Worm (Caenorhabditis elegans) whole organism, mixed stage, embryonic: ENCODE results near the gene asna-1.

Experiments used
- M03D4.4 ChIP-seq: sonication (generic microtip); optimal IDR thresholded peaks from 2 replicates; lab custom pipeline; 2017; ENCODE audit warnings: mild to moderate bottlenecking, missing genetic modification characterization, missing compliant biosample characterization
- bed-3 ChIP-seq: fragments of 200-800 bp; sonication (Bioruptor generic); optimal IDR thresholded peaks from 3 replicates; lab custom pipeline; 2018; ENCODE audit warnings: mild to moderate bottlenecking, missing genetic modification characterization, moderate library complexity, missing compliant biosample characterization
- blmp-1 ChIP-seq: fragments of 150-350 bp; optimal IDR thresholded peaks from 2 replicates; lab custom pipeline; 2014; ENCODE audit warnings: missing biosample characterization, missing genetic modification characterization
- ceh-39 ChIP-seq: fragments of 150-350 bp; optimal IDR thresholded peaks from 2 replicates; lab custom pipeline; 2014; ENCODE audit warnings: missing biosample characterization, missing genetic modification characterization
- ceh-43 ChIP-seq: fragments of 200-800 bp; sonication (Bioruptor generic); optimal IDR thresholded peaks from 2 replicates; lab custom pipeline; 2018; ENCODE audit warnings: mild to moderate bottlenecking, missing genetic modification characterization, moderate library complexity, missing compliant biosample characterization
- ceh-83 ChIP-seq: fragments of 200-800 bp; sonication (Bioruptor generic); optimal IDR thresholded peaks from 2 replicates; lab custom pipeline; 2018; ENCODE audit warnings: mild to moderate bottlenecking, missing genetic modification characterization, missing compliant biosample characterization
- ces-1 ChIP-seq: fragments of 150-350 bp; optimal IDR thresholded peaks from 2 replicates; lab custom pipeline; 2014; ENCODE audit warnings: missing biosample characterization, missing genetic modification reagents, missing genetic modification characterization
- cnd-1 ChIP-seq: fragments of 200-800 bp; sonication (Bioruptor generic); optimal IDR thresholded peaks from 2 replicates; lab custom pipeline; 2018; ENCODE audit warnings: mild to moderate bottlenecking, missing genetic modification characterization, missing compliant biosample characterization
- drap-1 ChIP-seq: fragments of 200-800 bp; sonication (Bioruptor generic); optimal IDR thresholded peaks from 3 replicates; lab custom pipeline; 2018; ENCODE audit warnings: mild to moderate bottlenecking, missing genetic modification characterization, missing compliant biosample characterization
- elt-1 ChIP-seq: sonication (generic microtip); optimal IDR thresholded peaks from 2 replicates; lab custom pipeline; 2017; ENCODE audit warnings: missing genetic modification characterization, mild to moderate bottlenecking, missing compliant biosample characterization, antibody characterized with exemption, moderate library complexity, borderline replicate concordance; ENCODE audit not compliant: insufficient read depth
- elt-3 ChIP-seq: fragments of 150-350 bp; optimal IDR thresholded peaks from 2 replicates; lab custom pipeline; 2014; ENCODE audit warnings: missing biosample characterization, missing genetic modification characterization
- flh-1 ChIP-seq: fragments of 200-800 bp; sonication (Bioruptor generic); optimal IDR thresholded peaks from 2 replicates; lab custom pipeline; 2018; ENCODE audit warnings: mild to moderate bottlenecking, missing genetic modification characterization, moderate library complexity, missing compliant biosample characterization
- ham-2 ChIP-seq: fragments of 200-800 bp; sonication (Bioruptor generic); optimal IDR thresholded peaks from 2 replicates; lab custom pipeline; 2018; ENCODE audit warnings: mild to moderate bottlenecking, missing genetic modification characterization, missing compliant biosample characterization
- hlh-1 ChIP-seq: fragments of 150-350 bp; optimal IDR thresholded peaks from 2 replicates; lab custom pipeline; 2014; ENCODE audit warnings: missing biosample characterization, missing genetic modification reagents, missing genetic modification characterization
- lin-13 ChIP-seq: fragments of 150-350 bp; optimal IDR thresholded peaks from 2 replicates; lab custom pipeline; 2014; ENCODE audit warnings: missing biosample characterization, missing genetic modification characterization
- lin-32 ChIP-seq: fragments of 200-800 bp; sonication (Bioruptor generic); optimal IDR thresholded peaks from 2 replicates; lab custom pipeline; 2018; ENCODE audit warnings: mild to moderate bottlenecking, missing genetic modification characterization, missing compliant biosample characterization
- lsy-2 ChIP-seq: fragments of 150-350 bp; optimal IDR thresholded peaks from 2 replicates; lab custom pipeline; 2014; ENCODE audit warnings: missing biosample characterization, missing genetic modification characterization
- mab-5 ChIP-seq: fragments of 150-350 bp; optimal IDR thresholded peaks from 2 replicates; lab custom pipeline; 2014; ENCODE audit warnings: missing biosample characterization, missing genetic modification characterization
- mep-1 ChIP-seq: fragments of 150-350 bp; optimal IDR thresholded peaks from 2 replicates; lab custom pipeline; 2017; ENCODE audit warnings: missing biosample characterization, missing genetic modification reagents, missing genetic modification characterization, inconsistent platforms
- mls-2 ChIP-seq: sonication (generic microtip); optimal IDR thresholded peaks from 2 replicates; lab custom pipeline; 2016; ENCODE audit warnings: mild to moderate bottlenecking, missing genetic modification characterization, moderate library complexity, missing compliant biosample characterization
- nhr-12 ChIP-seq: fragments of 150-350 bp; optimal IDR thresholded peaks from 2 replicates; lab custom pipeline; 2014; ENCODE audit warnings: missing biosample characterization, missing genetic modification characterization
- nhr-2 ChIP-seq: fragments of 150-350 bp; optimal IDR thresholded peaks from 2 replicates; lab custom pipeline; 2014; ENCODE audit warnings: missing biosample characterization, missing genetic modification characterization
- nhr-237 ChIP-seq: fragments of 150-350 bp; optimal IDR thresholded peaks from 2 replicates; lab custom pipeline; 2014; ENCODE audit warnings: missing biosample characterization, missing genetic modification characterization
- nhr-28 ChIP-seq: fragments of 150-350 bp; optimal IDR thresholded peaks from 2 replicates; lab custom pipeline; 2014; ENCODE audit warnings: missing biosample characterization, missing genetic modification characterization
- nhr-76 ChIP-seq: sonication (generic microtip); optimal IDR thresholded peaks from 2 replicates; lab custom pipeline; 2017; ENCODE audit warnings: missing biosample characterization, missing genetic modification characterization
- pha-4 ChIP-seq: fragments of 150-350 bp; optimal IDR thresholded peaks from 2 replicates; lab custom pipeline; 2018; ENCODE audit warnings: missing biosample characterization, missing genetic modification reagents, missing genetic modification characterization
- sem-2 ChIP-seq: fragments of 200-800 bp; sonication (Bioruptor generic); optimal IDR thresholded peaks from 2 replicates; lab custom pipeline; 2018; ENCODE audit warnings: mild to moderate bottlenecking, missing genetic modification characterization, missing compliant biosample characterization
- snpc-4 ChIP-seq: fragments of 150-350 bp; optimal IDR thresholded peaks from 2 replicates; lab custom pipeline; 2014; ENCODE audit warnings: missing biosample characterization, missing genetic modification characterization
- sptf-1 ChIP-seq: sonication (generic microtip); optimal IDR thresholded peaks from 2 replicates; lab custom pipeline; 2017; ENCODE audit warnings: mild to moderate bottlenecking, missing genetic modification characterization, moderate library complexity, missing compliant biosample characterization
- tbx-8 ChIP-seq: fragments of 200-800 bp; sonication (Bioruptor generic); optimal IDR thresholded peaks from 2 replicates; lab custom pipeline; 2018; ENCODE audit warnings: mild to moderate bottlenecking, missing genetic modification characterization, moderate library complexity, missing compliant biosample characterization
- unc-120 ChIP-seq: sonication (generic microtip); optimal IDR thresholded peaks from 2 replicates; lab custom pipeline; 2017; ENCODE audit warnings: missing genetic modification characterization, missing compliant biosample characterization; ENCODE audit not compliant: poor library complexity, severe bottlenecking
- unc-39 ChIP-seq: fragments of 150-350 bp; optimal IDR thresholded peaks from 2 replicates; lab custom pipeline; 2014; ENCODE audit warnings: missing biosample characterization, missing genetic modification characterization
- unc-62 ChIP-seq: fragments of 150-350 bp; optimal IDR thresholded peaks from 2 replicates; lab custom pipeline; 2014; ENCODE audit warnings: missing biosample characterization, missing genetic modification reagents, missing genetic modification characterization
- zip-8 ChIP-seq: fragments of 150-350 bp; optimal IDR thresholded peaks from 2 replicates; lab custom pipeline; 2014; ENCODE audit warnings: missing biosample characterization, missing genetic modification characterization
- ztf-11 ChIP-seq: fragments of 150-350 bp; optimal IDR thresholded peaks from 2 replicates; lab custom pipeline; 2014; ENCODE audit warnings: missing biosample characterization, missing genetic modification characterization

asna-1 gene

ce11 chrIII:8886309-8886708 lies 8.6 kb upstream of the asna-1 start:
- TF ChIP-seq ces-1 (peak; percentile 45), sptf-1 (peak; percentile 10), unc-62 (GFP tag; lab: Kevin White, UChicago) (no peak)

ce11 chrIII:8887184-8887801 lies 7.6 kb upstream of the asna-1 start, which contains the start of gene famh-136:
TSS of gene famh-136 (plus strand) at chrIII:8887751.
- peak; percentile 11 for TF ChIP-seq cnd-1 (tag; lab: Kevin White, UChicago)
- no peak for TF ChIP-seq flh-1 (GFP tag; lab: Kevin White, UChicago)
- no peak for TF ChIP-seq elt-3
- TF ChIP-seq drap-1 (GFP tag; lab: Kevin White, UChicago), result no peak
- no peak for TF ChIP-seq ceh-83 (GFP tag; lab: Kevin White, UChicago)
- TF ChIP-seq mab-5 (tag; lab: Kevin White, UChicago), result no peak
- TF ChIP-seq lsy-2 (tag; lab: Kevin White, UChicago), result peak; percentile 80
- TF ChIP-seq unc-62 (GFP tag; lab: Kevin White, UChicago), result no peak
- peak; percentile 61 for TF ChIP-seq M03D4.4 (tag; lab: Kevin White, UChicago)
- TF ChIP-seq snpc-4 (tag; lab: Kevin White, UChicago), result no peak
- TF ChIP-seq bed-3 (GFP tag; lab: Kevin White, UChicago), result no peak
- TF ChIP-seq ham-2 (GFP tag; lab: Kevin White, UChicago), result no peak
- peak; percentile 33 for TF ChIP-seq ceh-43 (GFP tag; lab: Kevin White, UChicago)
- no peak for TF ChIP-seq nhr-2 (tag; lab: Kevin White, UChicago)
- TF ChIP-seq nhr-28 (tag; lab: Kevin White, UChicago), result no peak
- TF ChIP-seq sem-2 (GFP tag; lab: Kevin White, UChicago), result no peak
- TF ChIP-seq tbx-8 (GFP tag; lab: Kevin White, UChicago), result no peak
- no peak for TF ChIP-seq nhr-12 (tag; lab: Kevin White, UChicago)
- no peak for TF ChIP-seq unc-39
- TF ChIP-seq nhr-76 (tag; lab: Kevin White, UChicago), result no peak
- no peak for TF ChIP-seq lin-32 (GFP tag; lab: Kevin White, UChicago)
- TF ChIP-seq pha-4, result no peak
- peak; percentile 78 for TF ChIP-seq sptf-1
- no peak for TF ChIP-seq elt-1 (tag; lab: Kevin White, UChicago)
- no peak for TF ChIP-seq zip-8 (tag; lab: Kevin White, UChicago)
- TF ChIP-seq lin-13, result peak; percentile 81
- no peak for TF ChIP-seq blmp-1 (tag; lab: Kevin White, UChicago)
- no peak for TF ChIP-seq hlh-1 (tag; lab: Kevin White, UChicago)
- peak; percentile 44 for TF ChIP-seq nhr-237 (tag; lab: Kevin White, UChicago)
- peak; percentile 89 for TF ChIP-seq mep-1
- TF ChIP-seq unc-120 (tag; lab: Kevin White, UChicago), result no peak
- TF ChIP-seq ceh-39 (tag; lab: Kevin White, UChicago), result no peak
- TF ChIP-seq ztf-11 (tag; lab: Kevin White, UChicago), result no peak
- TF ChIP-seq mls-2 (tag; lab: Kevin White, UChicago), result peak; percentile 30
- TF ChIP-seq ces-1, result peak; percentile 58

DNA sequence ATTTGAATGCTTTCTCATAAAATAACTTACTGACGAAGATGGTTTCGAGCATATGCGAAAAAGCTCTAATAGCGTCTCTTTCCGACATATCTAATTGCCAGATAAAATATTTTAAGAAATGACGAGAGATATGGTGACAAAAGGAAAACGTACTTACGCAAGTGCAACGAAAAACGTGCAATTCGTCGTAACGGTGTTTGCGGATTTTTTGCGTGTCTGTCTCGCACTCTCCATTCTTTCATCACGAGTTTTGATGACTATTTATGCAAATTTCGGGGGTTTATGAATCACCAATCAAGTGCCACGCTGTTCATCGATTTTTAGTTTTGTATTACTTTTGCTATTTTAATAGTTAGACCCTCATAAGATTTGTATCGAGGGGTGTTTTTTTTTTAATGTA lies 5.9 kb upstream of the asna-1 start, which contains the start of gene ZK637.14:
Gene ZK637.14, minus strand, starts transcription at position 201 of the 400 bp plus-strand sequence.
- no peak for TF ChIP-seq elt-3
- peak; percentile 56 for TF ChIP-seq pha-4
- no peak for TF ChIP-seq tbx-8 (GFP tag; lab: Kevin White, UChicago)
- TF ChIP-seq hlh-1 (tag; lab: Kevin White, UChicago), result no peak
- peak; percentile 42 for TF ChIP-seq mep-1
- TF ChIP-seq mls-2 (tag; lab: Kevin White, UChicago), result no peak
- peak; percentile 57 for TF ChIP-seq lsy-2 (tag; lab: Kevin White, UChicago)
- no peak for TF ChIP-seq ham-2 (GFP tag; lab: Kevin White, UChicago)
- peak; percentile 25 for TF ChIP-seq lin-13
- TF ChIP-seq lin-32 (GFP tag; lab: Kevin White, UChicago), result no peak
- peak; percentile 76 for TF ChIP-seq ces-1
- no peak for TF ChIP-seq bed-3 (GFP tag; lab: Kevin White, UChicago)
- no peak for TF ChIP-seq elt-1 (tag; lab: Kevin White, UChicago)
- no peak for TF ChIP-seq M03D4.4 (tag; lab: Kevin White, UChicago)
- no peak for TF ChIP-seq cnd-1 (tag; lab: Kevin White, UChicago)
- no peak for TF ChIP-seq sptf-1
- TF ChIP-seq unc-62 (GFP tag; lab: Kevin White, UChicago), result no peak
- no peak for TF ChIP-seq blmp-1 (tag; lab: Kevin White, UChicago)
- TF ChIP-seq nhr-237 (tag; lab: Kevin White, UChicago), result peak; percentile 30
- no peak for TF ChIP-seq ceh-43 (GFP tag; lab: Kevin White, UChicago)
- TF ChIP-seq nhr-76 (tag; lab: Kevin White, UChicago), result no peak
- peak; percentile 54 for TF ChIP-seq unc-120 (tag; lab: Kevin White, UChicago)
